Worm (Caenorhabditis elegans) whole organism, L2 larva: ENCODE measurements around the gene rod-1.

ENCODE experiments used
- F13H6.1 ChIP-seq: sonication (generic microtip); optimal IDR thresholded peaks from 2 replicates; lab custom pipeline; 2016; ENCODE audit warnings: missing genetic modification characterization, missing compliant biosample characterization
- aly-2 ChIP-seq: fragments of 150-350 bp; optimal IDR thresholded peaks from 2 replicates; lab custom pipeline; 2014; ENCODE audit warnings: missing biosample characterization, missing genetic modification characterization

- TF ChIP-seq F13H6.1 (tag; lab: Kevin White, UChicago) (no peak), aly-2 (no peak)
These were observed 9.6 kb upstream of the rod-1 start for ce11 chrIV:7468638-7469037.
